Fruit fly (Drosophila melanogaster): ENCODE measurements around the gene spn-D.

dm6 chr3R:27134728-27135361 lies 30.7 kb upstream of the spn-D start:
- no peak for TF ChIP-seq CG11762 (GFP tag; optimal IDR thresholded peaks at IDR 0.05; ENCODE audit: insufficient read depth)
- TF ChIP-seq esn (GFP tag; optimal IDR thresholded peaks at IDR 0.05) = no peak
- TF ChIP-seq CG1621 (tag; optimal IDR thresholded peaks at IDR 0.05) = no peak
- TF ChIP-seq fkh (GFP tag; optimal IDR thresholded peaks at IDR 0.05) = no peak
- TF ChIP-seq CG31627 (GFP tag; optimal IDR thresholded peaks at IDR 0.05) = no peak
- TF ChIP-seq fd59A (GFP tag; optimal IDR thresholded peaks at IDR 0.05) = no peak
- TF ChIP-seq Blimp-1 (GFP tag; optimal IDR thresholded peaks at IDR 0.05) = peak; percentile 12
- no peak for TF ChIP-seq CG3919 (GFP tag; optimal IDR thresholded peaks at IDR 0.05)
- TF ChIP-seq CG6792 (GFP tag; optimal IDR thresholded peaks at IDR 0.05) = no peak

All from whole organism, prepupa.